Worm (Caenorhabditis elegans): Measurements from ENCODE around the gene gly-8.

- TF ChIP-seq pqm-1 (tag; optimal IDR thresholded peaks at IDR 0.05) (no peak), sox-4 (tag; optimal IDR thresholded peaks at IDR 0.05) (no peak), lim-6 (tag; optimal IDR thresholded peaks at IDR 0.05) (no peak), ceh-2 (tag; optimal IDR thresholded peaks at IDR 0.05) (no peak), ceh-9 (tag; optimal IDR thresholded peaks at IDR 0.05) (no peak), ceh-19 (GFP tag; optimal IDR thresholded peaks at IDR 0.05) (no peak), nhr-11 (tag; optimal IDR thresholded peaks at IDR 0.05) (no peak), Y22D7AL.16 (tag; optimal IDR thresholded peaks at IDR 0.05) (no peak), ceh-22 (tag; optimal IDR thresholded peaks at IDR 0.05) (no peak)
Measured at ce11 chrIII:11657185-11657817, 32.3 kb downstream of the gly-8 start, which contains the start of gene crh-1.

Measured in whole organism, late embryonic.